Fruit fly (Drosophila melanogaster): ENCODE measurements around the gene CG5800.

The CG5800 gene

DNA sequence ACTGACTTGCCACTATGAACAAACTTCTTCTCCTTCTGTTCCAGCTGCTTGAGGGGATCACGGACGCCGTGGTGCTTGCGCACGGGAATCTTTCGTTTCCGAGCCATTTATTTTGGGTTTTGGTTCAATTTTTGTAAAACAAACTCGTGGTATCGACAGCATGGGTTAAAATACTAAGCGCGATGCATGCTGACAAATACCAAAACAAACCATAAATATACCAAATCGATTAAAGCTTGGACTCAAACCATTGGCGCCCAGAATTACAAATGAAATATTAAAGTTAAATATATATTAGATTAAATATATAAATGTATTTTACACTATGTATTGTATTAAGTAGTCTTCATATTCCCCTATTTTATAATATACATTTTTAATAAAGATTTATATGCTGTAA is 6.8 kb upstream of the CG5800 start, which contains the start of gene CG8326:
Gene CG8326 (minus strand): TSS at position 176 of the 400 bp plus-strand sequence.
- no peak for TF ChIP-seq Dif (GFP tag; optimal IDR thresholded peaks at IDR 0.05; ENCODE audit: partially characterized antibody)
- TF ChIP-seq sv (GFP tag; optimal IDR thresholded peaks at IDR 0.05): no peak
- TF ChIP-seq Hr83 (GFP tag; optimal IDR thresholded peaks at IDR 0.05; ENCODE audit: poor library complexity, severe bottlenecking): no peak
- no peak for TF ChIP-seq lola (GFP tag; optimal IDR thresholded peaks at IDR 0.05)
- TF ChIP-seq Myc (optimal IDR thresholded peaks at IDR 0.05): no peak
- TF ChIP-seq fru (GFP tag; optimal IDR thresholded peaks at IDR 0.05): no peak
- no peak for TF ChIP-seq foxo (GFP tag; optimal IDR thresholded peaks at IDR 0.05)
- no peak for TF ChIP-seq Hnf4 (GFP tag; optimal IDR thresholded peaks at IDR 0.05)
- TF ChIP-seq br (GFP tag; optimal IDR thresholded peaks at IDR 0.05): no peak
- no peak for TF ChIP-seq jim (GFP tag; optimal IDR thresholded peaks at IDR 0.05)
- TF ChIP-seq Mio (GFP tag; optimal IDR thresholded peaks at IDR 0.05): no peak
- TF ChIP-seq sage (GFP tag; optimal IDR thresholded peaks at IDR 0.05): no peak
- no peak for TF ChIP-seq pan (optimal IDR thresholded peaks at IDR 0.05)
- no peak for TF ChIP-seq HLH106 (tag; optimal IDR thresholded peaks at IDR 0.05)
- TF ChIP-seq Rel (GFP tag; optimal IDR thresholded peaks at IDR 0.05): no peak
- TF ChIP-seq Rel (tag; optimal IDR thresholded peaks at IDR 0.05): no peak

DNA sequence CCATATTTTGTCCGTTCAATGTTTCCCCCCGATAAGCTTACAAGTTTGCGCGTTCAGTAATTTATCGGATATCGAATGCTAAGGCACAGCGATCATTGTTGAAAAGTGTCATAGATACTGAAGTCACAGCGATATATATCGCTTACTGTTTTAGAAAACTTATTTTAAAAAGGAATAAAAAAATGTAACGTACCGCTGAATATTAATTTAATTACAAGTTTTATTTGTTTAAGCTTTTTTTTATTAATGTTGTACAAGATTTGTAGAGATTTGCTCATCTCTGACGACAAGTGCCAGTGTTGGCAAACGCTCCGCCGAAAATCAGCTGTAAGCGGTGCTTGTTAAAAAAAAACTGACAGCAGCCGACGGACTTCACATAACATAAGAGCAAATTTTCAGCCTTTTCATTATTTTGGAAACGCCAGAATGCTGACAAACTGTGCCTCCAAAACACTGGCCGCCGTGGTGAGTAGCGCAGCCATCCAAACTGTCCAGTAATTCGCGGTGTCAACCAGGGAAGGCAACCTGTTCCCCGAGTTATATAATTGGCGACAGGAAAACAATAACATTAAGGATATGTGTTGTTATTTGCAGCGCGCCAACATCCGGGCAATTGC is 4.0 kb upstream of the CG5800 start, which contains the start of the genes corolla and ND-24:
Gene corolla (minus strand): TSS at position 52 of the 617 bp plus-strand sequence.
Gene ND-24 (plus strand): TSS at position 94 of the 617 bp plus-strand sequence.
- no peak for TF ChIP-seq Hr78 (GFP tag; optimal IDR thresholded peaks at IDR 0.05)
- TF ChIP-seq dsf (GFP tag; optimal IDR thresholded peaks at IDR 0.05; ENCODE audit: borderline replicate concordance): peak; percentile 74
- TF ChIP-seq Hr83 (GFP tag; optimal IDR thresholded peaks at IDR 0.05; ENCODE audit: poor library complexity, severe bottlenecking): no peak
- peak; percentile 70 for TF ChIP-seq GATAd (GFP tag; optimal IDR thresholded peaks at IDR 0.05)
- peak; percentile 33 for TF ChIP-seq Mio (GFP tag; optimal IDR thresholded peaks at IDR 0.05)
- peak; percentile 92 for TF ChIP-seq Hnf4 (GFP tag; optimal IDR thresholded peaks at IDR 0.05)
- no peak for TF ChIP-seq tai (GFP tag; optimal IDR thresholded peaks at IDR 0.05)
- peak; percentile 87 for TF ChIP-seq Jra (GFP tag; optimal IDR thresholded peaks at IDR 0.05)
- TF ChIP-seq Abd-B (GFP tag; optimal IDR thresholded peaks at IDR 0.05): no peak
- peak; percentile 43 for TF ChIP-seq Myc (optimal IDR thresholded peaks at IDR 0.05)
- no peak for TF ChIP-seq brk (GFP tag; optimal IDR thresholded peaks at IDR 0.05)
- TF ChIP-seq h (GFP tag; optimal IDR thresholded peaks at IDR 0.05): peak; percentile 87
- peak; percentile 67 for TF ChIP-seq Sp1 (GFP tag; optimal IDR thresholded peaks at IDR 0.05)
- TF ChIP-seq Dif (GFP tag; optimal IDR thresholded peaks at IDR 0.05; ENCODE audit: partially characterized antibody): no peak
- TF ChIP-seq CG9705 (GFP tag; optimal IDR thresholded peaks at IDR 0.05): peak; percentile 28
- TF ChIP-seq foxo (GFP tag; optimal IDR thresholded peaks at IDR 0.05): peak in 1 of 2 experiments; percentile 86
- TF ChIP-seq rgr (GFP tag; optimal IDR thresholded peaks at IDR 0.05): peak; percentile 85
- TF ChIP-seq psq (GFP tag; optimal IDR thresholded peaks at IDR 0.05): peak; percentile 72
- peak; percentile 64 for TF ChIP-seq HLH106 (tag; optimal IDR thresholded peaks at IDR 0.05)
- peak; percentile 83 for TF ChIP-seq fru (GFP tag; optimal IDR thresholded peaks at IDR 0.05)
- TF ChIP-seq woc (GFP tag; optimal IDR thresholded peaks at IDR 0.05): peak; percentile 89
- TF ChIP-seq ey (GFP tag; optimal IDR thresholded peaks at IDR 0.05): peak; percentile 81
- no peak for TF ChIP-seq br (GFP tag; optimal IDR thresholded peaks at IDR 0.05)
- TF ChIP-seq CG32264 (GFP tag; optimal IDR thresholded peaks at IDR 0.05): peak; percentile 43
- TF ChIP-seq Rel (GFP tag; optimal IDR thresholded peaks at IDR 0.05): no peak
- peak; percentile 53 for TF ChIP-seq Rel (tag; optimal IDR thresholded peaks at IDR 0.05)
- TF ChIP-seq sv (GFP tag; optimal IDR thresholded peaks at IDR 0.05): peak; percentile 81
- TF ChIP-seq OdsH (GFP tag; optimal IDR thresholded peaks at IDR 0.05): peak; percentile 77

DNA sequence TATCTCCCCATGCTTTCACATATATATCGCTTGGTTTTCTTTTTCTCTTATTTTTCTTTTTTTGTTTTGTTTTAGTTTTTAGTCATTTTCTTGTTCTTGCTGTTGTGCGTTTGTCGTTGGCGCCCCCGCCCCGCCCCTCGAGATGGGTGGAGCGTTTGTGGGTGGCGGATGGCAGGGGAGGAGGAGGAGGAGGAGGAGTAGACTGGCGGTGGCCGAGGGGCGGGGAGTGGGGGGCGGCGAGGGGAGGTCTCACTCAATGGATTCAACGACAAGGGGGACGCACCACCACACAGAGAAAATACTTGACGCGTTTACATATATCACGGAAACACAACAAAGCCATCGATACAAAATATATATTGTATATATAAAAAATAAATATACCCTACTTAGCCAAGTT is 4.8 kb downstream of the CG5800 start:
- TF ChIP-seq Dfd (GFP tag; optimal IDR thresholded peaks at IDR 0.05) (no peak), foxo (GFP tag; optimal IDR thresholded peaks at IDR 0.05) (no peak), Hr78 (GFP tag; optimal IDR thresholded peaks at IDR 0.05) (no peak), Mio (GFP tag; optimal IDR thresholded peaks at IDR 0.05) (no peak), br (GFP tag; optimal IDR thresholded peaks at IDR 0.05) (no peak), ey (GFP tag; optimal IDR thresholded peaks at IDR 0.05) (no peak), Vsx2 (GFP tag; optimal IDR thresholded peaks at IDR 0.05; ENCODE audit: partially characterized antibody) (no peak), HLH106 (tag; optimal IDR thresholded peaks at IDR 0.05) (no peak), jim (GFP tag; optimal IDR thresholded peaks at IDR 0.05) (no peak), Dif (GFP tag; optimal IDR thresholded peaks at IDR 0.05; ENCODE audit: partially characterized antibody) (no peak), rgr (GFP tag; optimal IDR thresholded peaks at IDR 0.05) (no peak), OdsH (GFP tag; optimal IDR thresholded peaks at IDR 0.05) (no peak), psq (GFP tag; optimal IDR thresholded peaks at IDR 0.05) (no peak), tai (GFP tag; optimal IDR thresholded peaks at IDR 0.05) (no peak), brk (GFP tag; optimal IDR thresholded peaks at IDR 0.05) (no peak), usp (GFP tag; optimal IDR thresholded peaks at IDR 0.05) (no peak), pan (optimal IDR thresholded peaks at IDR 0.05) (no peak), dmrt93B (GFP tag; optimal IDR thresholded peaks at IDR 0.05) (no peak), CG9705 (GFP tag; optimal IDR thresholded peaks at IDR 0.05) (no peak), Jra (GFP tag; optimal IDR thresholded peaks at IDR 0.05) (no peak)

Data from whole organism, wandering third instar larva.